Worm (Caenorhabditis elegans): ENCODE data around the gene C02B8.6.
A peak's percentile ranks its signal among the peaks of the same experiment; 100 is the strongest.

- TF ChIP-seq snpc-4 (GFP tag; optimal IDR thresholded peaks at IDR 0.05) (no peak), snpc-4 (tag; optimal IDR thresholded peaks at IDR 0.05) (no peak), ama-1 (optimal IDR thresholded peaks at IDR 0.05) (peak; percentile 3), ama-1 (GFP tag; optimal IDR thresholded peaks at IDR 0.05) (no peak), unc-62 (GFP tag; optimal IDR thresholded peaks at IDR 0.05) (no peak), pha-4 (tag; optimal IDR thresholded peaks at IDR 0.05) (no peak), rcor-1 (GFP tag; IDR thresholded peaks at IDR 0.05) (no peak), nhr-90 (tag; optimal IDR thresholded peaks at IDR 0.05) (no peak)
These were observed 46.7 kb downstream of the C02B8.6 start for ce11 chrX:8089266-8089909.
